Worm (Caenorhabditis elegans) whole organism, early embryonic: ENCODE results near the gene F07F6.7.

Source experiments
- B0310.2 ChIP-seq: sonication (generic microtip); optimal IDR thresholded peaks from 2 replicates; lab custom pipeline; 2016; ENCODE audit warnings: mild to moderate bottlenecking, missing genetic modification characterization, missing compliant biosample characterization
- F13C5.2 ChIP-seq: sonication (generic microtip); optimal IDR thresholded peaks from 2 replicates; lab custom pipeline; 2017; ENCODE audit warnings: mild to moderate bottlenecking, missing genetic modification characterization, inconsistent platforms, missing compliant biosample characterization
- aly-1 ChIP-seq: sonication (generic microtip); optimal IDR thresholded peaks from 2 replicates; lab custom pipeline; 2016; ENCODE audit warnings: missing genetic modification characterization, missing compliant biosample characterization
- ama-1 ChIP-seq: fragments of 150-350 bp; optimal IDR thresholded peaks from 2 replicates; lab custom pipeline; 2014
- ceh-13 ChIP-seq: fragments of 200-800 bp; sonication (Bioruptor generic); optimal IDR thresholded peaks from 2 replicates; lab custom pipeline; 2018; ENCODE audit warnings: mild to moderate bottlenecking, missing genetic modification characterization, missing compliant biosample characterization
- ceh-36 ChIP-seq: sonication (generic microtip); optimal IDR thresholded peaks from 2 replicates; lab custom pipeline; 2016; ENCODE audit warnings: missing genetic modification characterization, inconsistent platforms, missing compliant biosample characterization
- ets-7 ChIP-seq: sonication (generic microtip); optimal IDR thresholded peaks from 2 replicates; lab custom pipeline; 2016; ENCODE audit warnings: missing genotype, missing genetic modification characterization, missing compliant biosample characterization
- flt-1 ChIP-seq: fragments of 200-800 bp; sonication (Bioruptor generic); IDR thresholded peaks from 2 replicates; pipeline ENCODE4 v1.3.6; 2022; ENCODE audit warnings: missing genetic modification characterization, missing compliant biosample characterization
- hmbx-1 ChIP-seq: sonication (generic microtip); optimal IDR thresholded peaks from 2 replicates; lab custom pipeline; 2016; ENCODE audit warnings: mild to moderate bottlenecking, missing genetic modification characterization, missing compliant biosample characterization
- hmg-4 ChIP-seq: fragments of 200-800 bp; sonication (Bioruptor generic); optimal IDR thresholded peaks from 2 replicates; lab custom pipeline; 2018; ENCODE audit warnings: mild to moderate bottlenecking, missing genetic modification characterization, missing compliant biosample characterization
- hnd-1 ChIP-seq: sonication (generic microtip); optimal IDR thresholded peaks from 2 replicates; lab custom pipeline; 2016; ENCODE audit warnings: missing genetic modification characterization, missing compliant biosample characterization
- pes-1 ChIP-seq: fragments of 200-800 bp; sonication (Bioruptor generic); IDR thresholded peaks from 2 replicates; pipeline ENCODE4 v1.3.6; 2022; ENCODE audit warnings: missing genetic modification reagents, missing genetic modification characterization, missing compliant biosample characterization
- scrt-1 ChIP-seq: fragments of 200-800 bp; sonication (Bioruptor generic); IDR thresholded peaks from 2 replicates; pipeline ENCODE4 v1.3.6; 2022; ENCODE audit warnings: missing genetic modification characterization, missing compliant biosample characterization
- sea-1 ChIP-seq: fragments of 200-800 bp; sonication (Bioruptor generic); conservative IDR thresholded peaks from 2 replicates; pipeline ENCODE4 v1.3.6; 2022; ENCODE audit warnings: missing genetic modification characterization, missing compliant biosample characterization
- tbx-11 ChIP-seq: fragments of 200-800 bp; sonication (Bioruptor generic); IDR thresholded peaks from 2 replicates; pipeline ENCODE4 v1.3.6; 2022; ENCODE audit warnings: missing genetic modification characterization, missing compliant biosample characterization
- tbx-37 ChIP-seq: fragments of 200-800 bp; sonication (Bioruptor generic); conservative IDR thresholded peaks from 2 replicates; pipeline ENCODE4 v1.3.6; 2022; ENCODE audit warnings: missing genetic modification reagents, missing genetic modification characterization, missing compliant biosample characterization
- tra-4 ChIP-seq: sonication (generic microtip); optimal IDR thresholded peaks from 2 replicates; lab custom pipeline; 2017; ENCODE audit warnings: missing genetic modification characterization, missing compliant biosample characterization

The F07F6.7 gene

DNA sequence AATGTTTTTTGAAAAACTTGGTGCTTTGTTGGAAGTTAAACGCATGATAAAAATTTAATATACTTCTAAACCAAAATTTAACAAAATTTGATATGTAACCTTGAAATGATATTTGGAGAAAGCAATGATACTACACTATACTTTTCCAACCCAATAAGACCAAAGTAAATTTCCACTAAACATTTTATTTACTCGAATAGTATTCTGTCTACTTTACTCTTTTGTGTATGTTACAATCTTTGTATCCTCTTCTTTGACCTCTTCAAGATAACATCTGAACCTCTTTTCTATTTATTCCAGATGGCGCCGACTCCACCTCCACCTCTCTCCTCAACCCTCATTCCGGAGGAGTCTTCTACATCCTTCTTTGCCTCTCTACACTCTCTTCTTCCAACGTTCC is 29.9 kb upstream of the F07F6.7 start, which contains the start of gene dhs-5:
dhs-5 (plus strand) TSS at position 301 of the 400 bp plus-strand sequence.
- TF ChIP-seq tbx-37 (no peak), sea-1 (GFP tag; lab: Robert Waterston, UW) (no peak), scrt-1 (GFP tag; lab: Robert Waterston, UW) (no peak), hmg-4 (no peak), tra-4 (tag; lab: Kevin White, UChicago) (no peak), pes-1 (GFP tag; lab: Robert Waterston, UW) (no peak), B0310.2 (no peak), F13C5.2 (tag; lab: Kevin White, UChicago) (no peak)

- TF ChIP-seq sea-1 (GFP tag; lab: Robert Waterston, UW) (no peak), hnd-1 (no peak), ama-1 (no peak), hmbx-1 (no peak), aly-1 (tag; lab: Kevin White, UChicago) (no peak)
These were observed 27.6 kb upstream of the F07F6.7 start for ce11 chrII:5451278-5451677.

DNA sequence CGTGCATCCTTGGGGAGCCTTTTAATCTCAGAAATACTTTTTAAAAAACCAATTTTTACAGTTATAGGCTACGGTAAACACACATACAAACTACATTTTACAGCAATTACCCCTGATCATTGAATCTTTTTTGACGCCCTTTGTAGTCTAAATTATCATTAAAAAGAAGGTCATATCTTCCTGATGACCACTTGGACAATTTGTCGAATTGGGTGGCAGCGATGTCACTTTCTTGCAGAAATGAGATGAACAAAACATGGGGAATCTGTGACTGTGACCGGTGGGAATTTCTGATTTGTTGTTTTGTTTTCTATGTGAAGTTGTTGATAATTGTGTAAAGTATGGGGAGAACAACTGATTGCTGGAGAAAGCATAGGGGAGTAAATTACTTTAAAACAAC is 26.0 kb upstream of the F07F6.7 start:
- no peak for TF ChIP-seq hmg-4
- TF ChIP-seq pes-1 (GFP tag; lab: Robert Waterston, UW) = no peak
- TF ChIP-seq ceh-36 = no peak
- no peak for TF ChIP-seq hnd-1
- TF ChIP-seq ets-7 = no peak
- TF ChIP-seq scrt-1 (GFP tag; lab: Robert Waterston, UW) = no peak
- TF ChIP-seq hmbx-1 = no peak

ce11 chrII:5449219-5449618 is 25.6 kb upstream of the F07F6.7 start:
- no peak for TF ChIP-seq hnd-1
- no peak for TF ChIP-seq scrt-1 (GFP tag; lab: Robert Waterston, UW)
- TF ChIP-seq ceh-13 (GFP tag; lab: Kevin White, UChicago) = no peak
- no peak for TF ChIP-seq tbx-11
- TF ChIP-seq tra-4 (tag; lab: Kevin White, UChicago) = no peak
- TF ChIP-seq tbx-37 = no peak
- no peak for TF ChIP-seq pes-1 (GFP tag; lab: Robert Waterston, UW)
- no peak for TF ChIP-seq hmbx-1
- no peak for TF ChIP-seq ets-7
- TF ChIP-seq B0310.2 = no peak

ce11 chrII:5447381-5447780 is 23.7 kb upstream of the F07F6.7 start, which contains the start of gene cex-1:
TSS of gene cex-1 (plus strand) at chrII:5447681.
- no peak for TF ChIP-seq sea-1 (GFP tag; lab: Robert Waterston, UW)
- TF ChIP-seq hmg-4 = no peak
- no peak for TF ChIP-seq hnd-1
- no peak for TF ChIP-seq ets-7
- no peak for TF ChIP-seq scrt-1 (GFP tag; lab: Robert Waterston, UW)
- TF ChIP-seq ama-1 = no peak
- no peak for TF ChIP-seq ceh-36
- TF ChIP-seq pes-1 (GFP tag; lab: Robert Waterston, UW) = no peak
- TF ChIP-seq F13C5.2 (tag; lab: Kevin White, UChicago) = no peak
- TF ChIP-seq tra-4 (tag; lab: Kevin White, UChicago) = no peak
- TF ChIP-seq ceh-13 (GFP tag; lab: Kevin White, UChicago) = no peak
- TF ChIP-seq aly-1 (tag; lab: Kevin White, UChicago) = no peak
- no peak for TF ChIP-seq hmbx-1
- TF ChIP-seq B0310.2 = no peak
- no peak for TF ChIP-seq tbx-37
- no peak for TF ChIP-seq tbx-11
- no peak for TF ChIP-seq flt-1 (GFP tag; lab: Robert Waterston, UW)

DNA sequence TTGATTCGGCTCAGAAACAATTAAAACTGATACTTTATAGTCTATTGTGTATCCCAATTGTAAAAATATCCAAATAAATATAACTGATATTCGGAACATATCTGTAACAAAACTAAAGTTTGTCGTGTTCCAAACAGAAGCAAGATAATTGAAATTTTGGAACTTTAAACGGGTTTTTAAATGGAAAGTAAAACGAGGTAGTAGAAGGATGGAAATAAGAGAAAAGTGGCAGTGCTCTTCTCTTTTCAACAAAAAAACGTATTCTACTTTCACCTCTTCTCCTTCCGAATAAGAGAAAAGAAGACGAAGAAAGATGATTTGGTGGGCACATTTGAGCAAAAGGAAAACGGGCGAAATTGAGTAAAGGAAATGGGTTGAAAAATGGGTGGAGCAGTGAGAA is 22.8 kb upstream of the F07F6.7 start, which contains the start of gene nmr-1:
nmr-1 (minus strand) TSS at position 101 of the 400 bp plus-strand sequence.
- no peak for TF ChIP-seq aly-1 (tag; lab: Kevin White, UChicago)
- TF ChIP-seq scrt-1 (GFP tag; lab: Robert Waterston, UW) = no peak
- no peak for TF ChIP-seq ceh-36
- no peak for TF ChIP-seq hnd-1
- no peak for TF ChIP-seq tra-4 (tag; lab: Kevin White, UChicago)
- no peak for TF ChIP-seq tbx-11
- TF ChIP-seq pes-1 (GFP tag; lab: Robert Waterston, UW) = no peak
- TF ChIP-seq B0310.2 = no peak
- TF ChIP-seq hmbx-1 = no peak
- TF ChIP-seq F13C5.2 (tag; lab: Kevin White, UChicago) = no peak
- no peak for TF ChIP-seq hmg-4
- TF ChIP-seq ama-1 = no peak
- TF ChIP-seq ceh-13 (GFP tag; lab: Kevin White, UChicago) = no peak
- no peak for TF ChIP-seq flt-1 (GFP tag; lab: Robert Waterston, UW)
- no peak for TF ChIP-seq tbx-37

ce11 chrII:5437586-5437985 is 13.9 kb upstream of the F07F6.7 start, which contains the start of gene F07F6.1:
TSS of gene F07F6.1 (plus strand) at chrII:5437886.
- TF ChIP-seq B0310.2 (no peak), flt-1 (GFP tag; lab: Robert Waterston, UW) (no peak), scrt-1 (GFP tag; lab: Robert Waterston, UW) (no peak), hmbx-1 (no peak), ceh-13 (GFP tag; lab: Kevin White, UChicago) (no peak), hnd-1 (no peak), pes-1 (GFP tag; lab: Robert Waterston, UW) (no peak), ets-7 (no peak), F13C5.2 (tag; lab: Kevin White, UChicago) (no peak), tbx-37 (no peak), tra-4 (tag; lab: Kevin White, UChicago) (no peak), ama-1 (no peak), tbx-11 (no peak), hmg-4 (no peak), sea-1 (GFP tag; lab: Robert Waterston, UW) (no peak), aly-1 (tag; lab: Kevin White, UChicago) (no peak), ceh-36 (no peak)

DNA sequence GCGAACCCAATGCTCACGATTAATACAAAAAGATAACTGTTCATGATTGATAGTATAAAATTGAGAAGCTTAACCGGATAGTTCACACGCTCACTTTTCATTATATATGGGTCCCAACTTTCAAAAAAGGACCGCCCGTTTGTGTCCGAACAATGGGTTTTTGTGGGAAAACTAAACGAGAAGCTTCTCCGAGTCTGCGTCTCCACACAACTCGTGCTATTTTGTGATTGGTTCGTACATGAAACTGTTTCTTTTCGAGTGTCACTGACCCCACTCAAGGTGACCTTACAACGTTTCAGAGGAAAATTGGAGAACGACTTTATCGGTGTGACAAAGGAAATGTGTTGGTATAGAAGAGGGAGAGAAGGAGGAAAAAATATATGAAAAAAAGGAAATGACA is 13.2 kb upstream of the F07F6.7 start, which contains the start of gene dct-5:
dct-5 (minus strand) TSS at position 101 of the 400 bp plus-strand sequence.
- no peak for TF ChIP-seq ceh-13 (GFP tag; lab: Kevin White, UChicago)
- no peak for TF ChIP-seq hmbx-1
- no peak for TF ChIP-seq ets-7
- TF ChIP-seq tbx-37 = no peak
- TF ChIP-seq scrt-1 (GFP tag; lab: Robert Waterston, UW) = no peak
- TF ChIP-seq tra-4 (tag; lab: Kevin White, UChicago) = no peak
- TF ChIP-seq tbx-11 = no peak
- no peak for TF ChIP-seq hmg-4
- TF ChIP-seq flt-1 (GFP tag; lab: Robert Waterston, UW) = no peak
- no peak for TF ChIP-seq aly-1 (tag; lab: Kevin White, UChicago)
- TF ChIP-seq ama-1 = no peak
- no peak for TF ChIP-seq F13C5.2 (tag; lab: Kevin White, UChicago)
- no peak for TF ChIP-seq pes-1 (GFP tag; lab: Robert Waterston, UW)
- no peak for TF ChIP-seq ceh-36
- no peak for TF ChIP-seq B0310.2
- TF ChIP-seq sea-1 (GFP tag; lab: Robert Waterston, UW) = no peak
- TF ChIP-seq hnd-1 = no peak
